Fruit fly (Drosophila melanogaster) whole organism, embryonic: Measurements from ENCODE around the gene RpL27A.

Experiments used
- Blimp-1 ChIP-seq: fragments of 200-800 bp; sonication (Bioruptor generic); optimal IDR thresholded peaks from 3 replicates; lab custom pipeline; 2018; ENCODE audit warnings: missing biosample characterization, missing genetic modification characterization, mild to moderate bottlenecking, moderate library complexity, missing genetic modification reagents
- C15 ChIP-seq: fragments of 200-800 bp; sonication (Bioruptor generic); IDR thresholded peaks from 3 replicates; pipeline ENCODE4 v1.3.6; 2022; ENCODE audit warnings: missing biosample characterization, missing genetic modification characterization
- CG10321 ChIP-seq: fragments of 200-800 bp; sonication (Bioruptor generic); IDR thresholded peaks from 2 replicates; pipeline ENCODE4 v1.3.6; 2022; ENCODE audit warnings: missing biosample characterization, missing genetic modification characterization
- CG11093 ChIP-seq: fragments of 200-800 bp; sonication (Bioruptor generic); IDR thresholded peaks from 3 replicates; pipeline ENCODE4 v1.3.6; 2022; ENCODE audit warnings: missing biosample characterization, missing genetic modification characterization
- CG11247 ChIP-seq: fragments of 200-800 bp; sonication (Bioruptor generic); IDR thresholded peaks from 2 replicates; pipeline ENCODE4 v1.3.6; 2022; ENCODE audit warnings: missing biosample characterization, missing genetic modification characterization
- CG11560 ChIP-seq: fragments of 200-800 bp; sonication (Bioruptor generic); IDR thresholded peaks from 3 replicates; pipeline ENCODE4 v1.3.6; 2022; ENCODE audit warnings: missing biosample characterization, missing genetic modification characterization
- CG14441 ChIP-seq: fragments of 200-800 bp; sonication (Bioruptor generic); IDR thresholded peaks from 2 replicates; pipeline ENCODE4 v1.3.6; 2022; ENCODE audit warnings: missing biosample characterization, missing genetic modification characterization
- CG14965 ChIP-seq: fragments of 200-800 bp; sonication (Bioruptor generic); optimal IDR thresholded peaks from 2 replicates; lab custom pipeline; 2016; ENCODE audit warnings: missing biosample characterization, missing genetic modification characterization, borderline replicate concordance
- CG16779 ChIP-seq: fragments of 200-800 bp; sonication (Bioruptor generic); IDR thresholded peaks from 2 replicates; pipeline ENCODE4 v1.3.6; 2022; ENCODE audit warnings: missing biosample characterization, missing genetic modification characterization
- CG16863 ChIP-seq: fragments of 200-800 bp; sonication (Bioruptor generic); optimal IDR thresholded peaks from 3 replicates; lab custom pipeline; 2016; ENCODE audit warnings: missing biosample characterization, missing genetic modification characterization
- CG18476 ChIP-seq: fragments of 200-800 bp; sonication (Bioruptor generic); optimal IDR thresholded peaks from 2 replicates; lab custom pipeline; 2016; ENCODE audit warnings: missing biosample characterization, mild to moderate bottlenecking, missing genetic modification characterization
- CG31388 ChIP-seq: fragments of 200-800 bp; sonication (Bioruptor generic); optimal IDR thresholded peaks from 2 replicates; lab custom pipeline; 2016; ENCODE audit warnings: missing biosample characterization, missing genetic modification characterization
- CG3163 ChIP-seq: fragments of 200-800 bp; sonication (Bioruptor generic); optimal IDR thresholded peaks from 3 replicates; lab custom pipeline; 2016; ENCODE audit warnings: missing biosample characterization, missing genetic modification characterization
- CG33213 ChIP-seq: fragments of 200-800 bp; sonication (Bioruptor generic); optimal IDR thresholded peaks from 3 replicates; lab custom pipeline; 2016; ENCODE audit warnings: missing biosample characterization, missing genetic modification characterization
- CG3726 ChIP-seq: fragments of 200-800 bp; sonication (Bioruptor generic); IDR thresholded peaks from 3 replicates; pipeline ENCODE4, ENCODE4 v1.3.6; 2022; ENCODE audit warnings: missing biosample characterization, missing genetic modification characterization
- CG42726 ChIP-seq: fragments of 200-800 bp; sonication (Bioruptor generic); IDR thresholded peaks from 2 replicates; pipeline ENCODE4 v1.3.6; 2022; ENCODE audit warnings: missing biosample characterization, missing genetic modification characterization; ENCODE audit not compliant: partially characterized antibody
- CG6272 ChIP-seq: fragments of 200-800 bp; sonication (Bioruptor generic); IDR thresholded peaks from 2 replicates; pipeline ENCODE4 v1.3.6; 2022; ENCODE audit warnings: missing biosample characterization, missing genetic modification characterization
- CG7357 ChIP-seq: fragments of 200-800 bp; sonication (Bioruptor generic); IDR thresholded peaks from 3 replicates; pipeline ENCODE4 v1.3.6; 2022; ENCODE audit warnings: missing biosample characterization, missing genetic modification characterization
- CG9932 ChIP-seq: fragments of 200-800 bp; sonication (Bioruptor generic); IDR thresholded peaks from 2 replicates; pipeline ENCODE4 v1.3.6; 2022; ENCODE audit warnings: missing biosample characterization, missing genetic modification characterization
- CkIIα-i1 ChIP-seq: fragments of 200-800 bp; sonication (Bioruptor generic); IDR thresholded peaks from 2 replicates; pipeline ENCODE4 v1.3.6; 2022; ENCODE audit warnings: missing biosample characterization, missing genetic modification characterization
- Dref ChIP-seq: fragments of 200-800 bp; sonication (Bioruptor generic); IDR thresholded peaks from 2 replicates; pipeline ENCODE4 v1.3.6; 2022; ENCODE audit warnings: missing biosample characterization, missing genetic modification characterization
- Gsc ChIP-seq: fragments of 200-800 bp; sonication (Bioruptor generic); IDR thresholded peaks from 2 replicates; pipeline ENCODE4 v1.3.6; 2022; ENCODE audit warnings: missing biosample characterization, missing genetic modification characterization
- Optix ChIP-seq: fragments of 200-800 bp; sonication (Bioruptor generic); IDR thresholded peaks from 3 replicates; pipeline ENCODE4 v1.3.6; 2022; ENCODE audit warnings: missing biosample characterization, missing genetic modification characterization
- PHDP ChIP-seq: fragments of 200-800 bp; sonication (Bioruptor generic); optimal IDR thresholded peaks from 3 replicates; lab custom pipeline; 2018; ENCODE audit warnings: missing biosample characterization, mild to moderate bottlenecking, missing genetic modification characterization, moderate library complexity
- Ptx1 ChIP-seq: fragments of 200-800 bp; sonication (Bioruptor generic); IDR thresholded peaks from 2 replicates; pipeline ENCODE4 v1.3.6; 2022; ENCODE audit warnings: missing biosample characterization, missing genetic modification characterization
- Side ChIP-seq: fragments of 200-800 bp; sonication (Bioruptor generic); optimal IDR thresholded peaks from 2 replicates; lab custom pipeline; 2016; ENCODE audit warnings: missing biosample characterization, missing genetic modification characterization
- ase ChIP-seq: fragments of 200-800 bp; sonication (Bioruptor generic); IDR thresholded peaks from 3 replicates; pipeline ENCODE4 v1.3.6; 2022; ENCODE audit warnings: missing biosample characterization, missing genetic modification characterization
- chinmo ChIP-seq: fragments of 200-800 bp; sonication (Bioruptor generic); IDR thresholded peaks from 4 replicates; pipeline ENCODE4 v1.3.6; 2022; ENCODE audit warnings: missing biosample characterization, missing genetic modification characterization; ENCODE audit not compliant: partially characterized antibody
- croc ChIP-seq: fragments of 200-800 bp; sonication (Bioruptor generic); conservative IDR thresholded peaks from 3 replicates; pipeline ENCODE4 v1.3.6; 2022; ENCODE audit warnings: missing biosample characterization, missing genetic modification characterization
- dimm ChIP-seq: fragments of 200-800 bp; sonication (Bioruptor generic); IDR thresholded peaks from 2 replicates; pipeline ENCODE4 v1.3.6; 2022; ENCODE audit warnings: missing biosample characterization, missing genetic modification characterization
- dmrt99B ChIP-seq: fragments of 200-800 bp; sonication (Bioruptor generic); optimal IDR thresholded peaks from 2 replicates; lab custom pipeline; 2018; ENCODE audit warnings: missing biosample characterization, mild to moderate bottlenecking, missing genetic modification characterization, moderate library complexity
- dpn ChIP-seq, 2 experiments: fragments of 200-800 bp; sonication (Bioruptor generic); optimal IDR thresholded peaks; 3 replicates each; lab custom pipeline; 2016; ENCODE audit warnings: missing biosample characterization in 2 of 2, missing genetic modification characterization in 2 of 2
- eve ChIP-seq, 2 experiments: fragments of >200 bp; optimal IDR thresholded peaks; 2 replicates each; lab custom pipeline; 2017; ENCODE audit warnings: missing biosample characterization in 2 of 2, missing genetic modification characterization in 2 of 2
- gcm2 ChIP-seq: fragments of 200-800 bp; sonication (Bioruptor generic); optimal IDR thresholded peaks from 2 replicates; lab custom pipeline; 2016; ENCODE audit warnings: missing biosample characterization, missing genetic modification characterization
- ham ChIP-seq: fragments of 200-800 bp; sonication (Bioruptor generic); IDR thresholded peaks from 2 replicates; pipeline ENCODE4 v1.3.6; 2022; ENCODE audit warnings: missing biosample characterization, missing genetic modification characterization
- hth ChIP-seq: fragments of >200 bp; optimal IDR thresholded peaks from 2 replicates; lab custom pipeline; 2017; ENCODE audit warnings: inconsistent platforms
- kah ChIP-seq: fragments of 200-800 bp; sonication (Bioruptor generic); optimal IDR thresholded peaks from 2 replicates; lab custom pipeline; 2018; ENCODE audit warnings: missing biosample characterization, mild to moderate bottlenecking, missing genetic modification characterization
- lilli ChIP-seq: fragments of 200-800 bp; sonication (Bioruptor generic); optimal IDR thresholded peaks from 3 replicates; lab custom pipeline; 2016; ENCODE audit warnings: missing biosample characterization, missing genetic modification characterization
- lmd ChIP-seq: fragments of 200-800 bp; sonication (Bioruptor generic); IDR thresholded peaks from 2 replicates; pipeline ENCODE4 v1.3.6; 2022; ENCODE audit warnings: missing biosample characterization, missing genetic modification characterization
- mirr ChIP-seq: fragments of 200-800 bp; sonication (Bioruptor generic); optimal IDR thresholded peaks from 3 replicates; lab custom pipeline; 2018; ENCODE audit warnings: missing biosample characterization, mild to moderate bottlenecking, missing genetic modification characterization
- pan ChIP-seq, 4 experiments: fragments of >200 bp in 3 of 4; fragments of 200-800 bp in 1 of 4; sonication (Bioruptor generic) in 1 of 4; optimal IDR thresholded peaks in 3 of 4; IDR thresholded peaks in 1 of 4; 2 replicates each; pipeline versions ENCODE4 v1.3.6 to Lab custom; 2017 to 2022; ENCODE audit warnings: missing biosample characterization in 2 of 4, missing genetic modification characterization in 2 of 4, mixed read lengths in 1 of 4
- pita ChIP-seq: fragments of 200-800 bp; sonication (Bioruptor generic); optimal IDR thresholded peaks from 2 replicates; lab custom pipeline; 2017; ENCODE audit warnings: missing biosample characterization, mild to moderate bottlenecking, missing genetic modification characterization
- pzg ChIP-seq: fragments of 200-800 bp; sonication (Bioruptor generic); optimal IDR thresholded peaks from 3 replicates; lab custom pipeline; 2018; ENCODE audit warnings: missing biosample characterization, mild to moderate bottlenecking, missing genetic modification characterization, moderate library complexity
- sc ChIP-seq, 3 experiments: fragments of >200 bp in 2 of 3; fragments of 200-800 bp in 1 of 3; sonication (Bioruptor generic) in 1 of 3; optimal IDR thresholded peaks; 2 replicates in 2 of 3; 3 replicates in 1 of 3; lab custom pipeline; 2017; ENCODE audit warnings: mild to moderate bottlenecking in 1 of 3, missing biosample characterization in 1 of 3, missing genetic modification characterization in 1 of 3, missing genetic modification reagents in 1 of 3
- scrt ChIP-seq: fragments of 200-800 bp; sonication (Bioruptor generic); optimal IDR thresholded peaks from 2 replicates; lab custom pipeline; 2018; ENCODE audit warnings: missing biosample characterization, mild to moderate bottlenecking, missing genetic modification characterization, moderate library complexity
- sr ChIP-seq: fragments of 200-800 bp; sonication (Bioruptor generic); IDR thresholded peaks from 3 replicates; pipeline ENCODE4 v1.3.6; 2022; ENCODE audit warnings: missing biosample characterization, missing genetic modification characterization
- tin ChIP-seq: fragments of 200-800 bp; sonication (Bioruptor generic); optimal IDR thresholded peaks from 3 replicates; lab custom pipeline; 2016; ENCODE audit warnings: missing biosample characterization, missing genetic modification characterization
- vvl ChIP-seq: fragments of 200-800 bp; sonication (Bioruptor generic); IDR thresholded peaks from 2 replicates; pipeline ENCODE4 v1.3.6; 2022; ENCODE audit warnings: missing biosample characterization, missing genetic modification characterization
- zen ChIP-seq: fragments of 200-800 bp; sonication (Bioruptor generic); optimal IDR thresholded peaks from 3 replicates; lab custom pipeline; 2018; ENCODE audit warnings: missing biosample characterization, mild to moderate bottlenecking, missing genetic modification characterization, moderate library complexity

The RpL27A gene

DNA sequence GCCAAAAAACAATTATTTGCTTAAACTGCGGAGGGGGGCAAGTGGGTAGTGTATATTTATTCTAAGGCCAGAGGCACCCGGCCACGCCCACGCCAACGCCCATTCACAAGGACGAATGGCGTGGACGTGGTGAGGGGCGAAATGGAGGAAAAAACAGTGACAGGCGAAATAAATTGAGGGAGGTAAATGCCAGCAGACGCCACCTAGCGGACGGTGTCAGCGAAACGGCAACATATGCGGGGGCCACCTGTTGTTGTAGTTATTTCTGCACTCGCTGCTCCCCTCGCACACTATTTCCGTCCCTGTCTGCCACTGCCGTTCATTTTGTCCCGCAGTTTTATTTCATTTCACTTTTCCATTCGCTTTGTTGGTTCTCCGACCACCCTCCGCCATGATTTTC lies 40.2 kb downstream of the RpL27A start (continued):
- TF ChIP-seq chinmo (0 out of 4 replicates have a peak, but pooled peaks have one; percentile 49), CG18476 (GFP tag; lab: Kevin White, UChicago) (no peak), sr (GFP tag; lab: Robert Waterston, UW) (peak; percentile 59; the same call in 1 of the 3 replicates), vvl (GFP tag; lab: Robert Waterston, UW) (peak; percentile 27; the same call in 1 of the 2 replicates), CG11247 (GFP tag; lab: Robert Waterston, UW) (peak; percentile 44; the same call in 1 of the 2 replicates), croc (GFP tag; lab: Robert Waterston, UW) (peak; percentile 13; the same call in 1 of the 3 replicates), Side (GFP tag; lab: Kevin White, UChicago) (no peak), kah (GFP tag; lab: Kevin White, UChicago) (peak; percentile 94), eve (GFP tag; optimal IDR thresholded peaks at IDR 0.05; lab: Kevin White, UChicago) (no peak), CG7357 (GFP tag; lab: Robert Waterston, UW) (no peak), scrt (GFP tag; lab: Kevin White, UChicago) (peak; percentile 48), PHDP (tag; lab: Kevin White, UChicago) (no peak), CG6272 (GFP tag; lab: Robert Waterston, UW) (peak; percentile 38), Ptx1 (GFP tag; lab: Robert Waterston, UW) (peak; percentile 39; the same call in 1 of the 2 replicates), dpn (GFP tag; optimal IDR thresholded peaks at IDR 0.05; lab: Kevin White, UChicago) (peak in 1 of 2 experiments; percentile 4), pan (optimal IDR thresholded peaks at IDR 0.05; lab: Kevin White, UChicago) (no peak), pan (GFP tag; optimal IDR thresholded peaks at IDR 0.05 in 1 of 2, IDR thresholded peaks at IDR 0.05 in 1 of 2) (peak in 1 of 2 experiments; percentile 31), CG14965 (GFP tag; lab: Kevin White, UChicago) (peak; percentile 96), gcm2 (GFP tag; lab: Kevin White, UChicago) (no peak), CG14441 (GFP tag; lab: Robert Waterston, UW) (peak; percentile 42; the same call in 1 of the 2 replicates), CG9932 (0 out of 2 replicates have a peak, but pooled peaks have one; percentile 16), zen (tag; lab: Kevin White, UChicago) (no peak), CG16779 (GFP tag; lab: Robert Waterston, UW) (no peak), tin (GFP tag; lab: Kevin White, UChicago) (peak; percentile 18), CG11560 (tag; lab: Robert Waterston, UW) (no peak), lilli (GFP tag; lab: Kevin White, UChicago) (no peak), ham (no peak), Gsc (GFP tag; lab: Robert Waterston, UW) (no peak), CG3163 (GFP tag; lab: Kevin White, UChicago) (no peak), CG31388 (GFP tag; lab: Kevin White, UChicago) (no peak), Dref (no peak; the same call in 1 of the 2 replicates), pzg (GFP tag; lab: Kevin White, UChicago) (no peak), pita (GFP tag; lab: Kevin White, UChicago) (no peak), ase (GFP tag; lab: Robert Waterston, UW) (peak; percentile 45; the same call in 1 of the 3 replicates), CkIIα-i1 (GFP tag; lab: Robert Waterston, UW) (no peak), dimm (GFP tag; lab: Robert Waterston, UW) (0 out of 2 replicates have a peak, but pooled peaks have one; percentile 33), CG42726 (GFP tag; lab: Robert Waterston, UW) (0 out of 2 replicates have a peak, but pooled peaks have one; percentile 60), dmrt99B (tag; lab: Kevin White, UChicago) (peak; percentile 18), CG3726 (GFP tag; lab: Robert Waterston, UW) (no peak), CG33213 (GFP tag; lab: Kevin White, UChicago) (no peak), C15 (GFP tag; lab: Robert Waterston, UW) (0 out of 3 replicates have a peak, but pooled peaks have one; percentile 31), CG16863 (GFP tag; lab: Kevin White, UChicago) (no peak), CG10321 (GFP tag; lab: Robert Waterston, UW) (0 out of 2 replicates have a peak, but pooled peaks have one; percentile 12), hth (lab: Kevin White, UChicago) (no peak), Blimp-1 (GFP tag; lab: Kevin White, UChicago) (peak; percentile 11), CG11093 (GFP tag; lab: Robert Waterston, UW) (no peak), sc (optimal IDR thresholded peaks at IDR 0.05; lab: Kevin White, UChicago) (no peak), sc (GFP tag; optimal IDR thresholded peaks at IDR 0.05; lab: Kevin White, UChicago) (no peak), Optix (GFP tag; lab: Robert Waterston, UW) (peak; percentile 32; the same call in 1 of the 3 replicates), mirr (GFP tag; lab: Kevin White, UChicago) (peak; percentile 7), lmd (GFP tag; lab: Robert Waterston, UW) (peak; percentile 53)
